Worm (Caenorhabditis elegans) whole organism, late embryonic: ENCODE results near the gene srd-25.

Source experiments
- T23F11.4 ChIP-seq: fragments of 200-800 bp; sonication (Bioruptor generic); optimal IDR thresholded peaks from 2 replicates; lab custom pipeline; 2018; ENCODE audit warnings: mild to moderate bottlenecking, missing genetic modification characterization, missing compliant biosample characterization
- ceh-34 ChIP-seq: sonication (generic microtip); optimal IDR thresholded peaks from 2 replicates; lab custom pipeline; 2016; ENCODE audit warnings: mild to moderate bottlenecking, missing genetic modification characterization, missing compliant biosample characterization
- ceh-45 ChIP-seq: fragments of 200-800 bp; sonication (Bioruptor generic); IDR thresholded peaks from 2 replicates; pipeline ENCODE4 v1.3.6; 2022; ENCODE audit warnings: missing genetic modification reagents, missing genetic modification characterization, missing compliant biosample characterization
- ceh-9 ChIP-seq: sonication (generic microtip); optimal IDR thresholded peaks from 2 replicates; lab custom pipeline; 2016; ENCODE audit warnings: mild to moderate bottlenecking, missing genetic modification characterization, inconsistent platforms, missing compliant biosample characterization
- lin-11 ChIP-seq: fragments of 200-800 bp; sonication (Bioruptor generic); optimal IDR thresholded peaks from 2 replicates; lab custom pipeline; 2018; ENCODE audit warnings: mild to moderate bottlenecking, missing genetic modification characterization, missing compliant biosample characterization
- nfya-1 ChIP-seq: sonication (generic microtip); optimal IDR thresholded peaks from 2 replicates; lab custom pipeline; 2017; ENCODE audit warnings: missing genetic modification characterization, mild to moderate bottlenecking, missing compliant biosample characterization, antibody characterized with exemption, moderate library complexity
- nhr-11 ChIP-seq: fragments of 150-350 bp; optimal IDR thresholded peaks from 2 replicates; lab custom pipeline; 2014; ENCODE audit warnings: missing biosample characterization, missing genetic modification characterization
- pha-4 ChIP-seq: fragments of 150-350 bp; optimal IDR thresholded peaks from 2 replicates; lab custom pipeline; 2018; ENCODE audit warnings: missing biosample characterization, missing genetic modification reagents, missing genetic modification characterization
- pqm-1 ChIP-seq: sonication (generic microtip); optimal IDR thresholded peaks from 2 replicates; lab custom pipeline; 2016; ENCODE audit warnings: missing genetic modification characterization, missing compliant biosample characterization
- sox-4 ChIP-seq: sonication (generic microtip); optimal IDR thresholded peaks from 2 replicates; lab custom pipeline; 2017; ENCODE audit warnings: mild to moderate bottlenecking, missing genetic modification characterization, inconsistent platforms, missing compliant biosample characterization
- unc-86 ChIP-seq: sonication (generic microtip); optimal IDR thresholded peaks from 2 replicates; lab custom pipeline; 2016; ENCODE audit warnings: missing genetic modification characterization, missing compliant biosample characterization
- zip-5 ChIP-seq: sonication (generic microtip); optimal IDR thresholded peaks from 2 replicates; lab custom pipeline; 2016; ENCODE audit warnings: missing genetic modification characterization, missing compliant biosample characterization

- TF ChIP-seq pqm-1 (tag; lab: Kevin White, UChicago) (no peak), ceh-9 (no peak), sox-4 (tag; lab: Kevin White, UChicago) (no peak), pha-4 (tag; lab: Kevin White, UChicago) (no peak), zip-5 (tag; lab: Kevin White, UChicago) (no peak), ceh-34 (no peak), T23F11.4 (GFP tag; lab: Kevin White, UChicago) (no peak), nhr-11 (no peak), nfya-1 (tag; lab: Kevin White, UChicago) (no peak), lin-11 (no peak), ceh-45 (no peak), unc-86 (no peak)
Observed at ce11 chrV:7643416-7643815, 11.6 kb downstream of the srd-25 start, which contains the start of gene F07C4.11.
